Worm (Caenorhabditis elegans) whole organism, L4 larva: ENCODE results near the gene F58A6.5.

ENCODE experiments used
- ZK546.5 ChIP-seq, 2 experiments: sonication (generic microtip); optimal IDR thresholded peaks; 2 replicates each; lab custom pipeline; 2017; ENCODE audit warnings: missing biosample characterization in 2 of 2, missing genetic modification characterization in 2 of 2
- lin-13 ChIP-seq: fragments of 150-350 bp; optimal IDR thresholded peaks from 2 replicates; lab custom pipeline; 2014; ENCODE audit warnings: missing biosample characterization, missing genetic modification reagents, missing genetic modification characterization
- mdt-29 ChIP-seq: fragments of 200-800 bp; sonication (Bioruptor generic); IDR thresholded peaks from 2 replicates; pipeline ENCODE4 v1.3.6; 2022; ENCODE audit warnings: missing genetic modification reagents, missing genetic modification characterization, missing compliant biosample characterization
- nhr-102 ChIP-seq: sonication (generic microtip); optimal IDR thresholded peaks from 2 replicates; lab custom pipeline; 2016; ENCODE audit warnings: mild to moderate bottlenecking, missing genetic modification characterization, moderate library complexity, missing compliant biosample characterization
- ztf-11 ChIP-seq: fragments of 150-350 bp; optimal IDR thresholded peaks from 2 replicates; lab custom pipeline; 2014; ENCODE audit warnings: missing biosample characterization, missing genetic modification characterization

ce11 chrII:5184661-5185545 lies 36.7 kb upstream of the F58A6.5 start:
- TF ChIP-seq lin-13 (GFP tag; lab: Kevin White, UChicago) (no peak), mdt-29 (GFP tag; lab: Robert Waterston, UW) (no peak), ZK546.5 (tag; optimal IDR thresholded peaks at IDR 0.05; lab: Kevin White, UChicago) (no peak), nhr-102 (tag; lab: Kevin White, UChicago) (peak; percentile 51), ztf-11 (no peak)
